Worm (Caenorhabditis elegans) whole organism, dauer: Measurements from ENCODE around the gene srd-51.

Experiments
- unc-62 ChIP-seq: sonication (generic microtip); optimal IDR thresholded peaks from 2 replicates; lab custom pipeline; 2017; ENCODE audit warnings: missing biosample characterization, missing genetic modification reagents, missing genetic modification characterization

Gene srd-51

ce11 chrX:13484813-13485212, at the start of gene srd-51:
TSS of gene srd-51 (minus strand) at chrX:13484913.
- no peak for TF ChIP-seq unc-62

DNA sequence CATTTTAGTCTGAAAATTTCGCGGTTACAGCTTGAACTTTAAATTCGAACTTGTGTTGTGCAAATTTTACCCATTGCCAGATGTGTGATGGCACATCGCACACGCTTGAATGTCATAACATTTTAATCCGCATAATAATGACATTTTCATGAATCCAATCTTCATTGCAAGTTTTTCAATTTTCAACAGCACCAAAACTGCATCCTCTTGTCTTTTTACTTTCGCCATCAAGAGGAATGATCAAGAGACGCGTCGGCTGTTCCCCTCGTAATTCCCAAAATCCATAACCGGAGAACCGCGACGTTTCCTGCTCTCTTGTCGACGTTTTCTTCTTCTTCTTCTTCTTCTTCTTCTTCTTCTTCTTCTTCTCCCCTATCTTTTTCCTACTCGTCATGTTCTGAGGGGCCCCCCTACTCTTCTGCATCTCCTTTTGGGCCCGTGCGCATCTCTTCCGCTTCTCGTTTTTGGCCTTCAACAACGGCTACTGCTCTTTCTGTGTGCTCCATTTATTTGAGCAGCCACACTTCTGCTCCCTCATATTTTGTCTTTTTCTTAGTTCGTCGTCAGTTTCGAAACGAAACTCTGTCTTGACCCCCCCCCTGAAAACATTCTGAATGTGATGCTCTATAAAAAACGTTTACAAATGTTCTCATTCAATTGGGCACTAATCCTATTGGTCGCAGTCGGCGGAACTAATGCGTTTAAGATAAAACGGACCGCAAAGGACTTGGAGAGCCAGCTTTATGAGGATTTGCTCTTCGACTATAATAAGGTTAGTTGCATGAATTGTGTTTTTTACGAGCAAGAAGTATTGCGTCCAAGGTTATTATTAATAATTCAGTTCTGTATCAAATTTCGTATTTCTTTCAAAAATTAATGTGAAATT, 48.0 kb upstream of the srd-51 start, which contains the start of gene acr-12:
acr-12 (plus strand) TSS at position 430 of the 886 bp plus-strand sequence.
- no peak for TF ChIP-seq unc-62

- TF ChIP-seq unc-62: no peak
Observed at ce11 chrX:13530015-13530778, 45.5 kb upstream of the srd-51 start.

- no peak for TF ChIP-seq unc-62
Observed at ce11 chrX:13528630-13529138, 44.0 kb upstream of the srd-51 start, which contains the start of gene F18H3.4. TSS of gene F18H3.4 (plus strand) at chrX:13529088.

- TF ChIP-seq unc-62: no peak
Observed at ce11 chrX:13527347-13528092, 42.8 kb upstream of the srd-51 start, which contains the start of gene pab-2. TSS of gene pab-2 (minus strand) at chrX:13527415.

DNA sequence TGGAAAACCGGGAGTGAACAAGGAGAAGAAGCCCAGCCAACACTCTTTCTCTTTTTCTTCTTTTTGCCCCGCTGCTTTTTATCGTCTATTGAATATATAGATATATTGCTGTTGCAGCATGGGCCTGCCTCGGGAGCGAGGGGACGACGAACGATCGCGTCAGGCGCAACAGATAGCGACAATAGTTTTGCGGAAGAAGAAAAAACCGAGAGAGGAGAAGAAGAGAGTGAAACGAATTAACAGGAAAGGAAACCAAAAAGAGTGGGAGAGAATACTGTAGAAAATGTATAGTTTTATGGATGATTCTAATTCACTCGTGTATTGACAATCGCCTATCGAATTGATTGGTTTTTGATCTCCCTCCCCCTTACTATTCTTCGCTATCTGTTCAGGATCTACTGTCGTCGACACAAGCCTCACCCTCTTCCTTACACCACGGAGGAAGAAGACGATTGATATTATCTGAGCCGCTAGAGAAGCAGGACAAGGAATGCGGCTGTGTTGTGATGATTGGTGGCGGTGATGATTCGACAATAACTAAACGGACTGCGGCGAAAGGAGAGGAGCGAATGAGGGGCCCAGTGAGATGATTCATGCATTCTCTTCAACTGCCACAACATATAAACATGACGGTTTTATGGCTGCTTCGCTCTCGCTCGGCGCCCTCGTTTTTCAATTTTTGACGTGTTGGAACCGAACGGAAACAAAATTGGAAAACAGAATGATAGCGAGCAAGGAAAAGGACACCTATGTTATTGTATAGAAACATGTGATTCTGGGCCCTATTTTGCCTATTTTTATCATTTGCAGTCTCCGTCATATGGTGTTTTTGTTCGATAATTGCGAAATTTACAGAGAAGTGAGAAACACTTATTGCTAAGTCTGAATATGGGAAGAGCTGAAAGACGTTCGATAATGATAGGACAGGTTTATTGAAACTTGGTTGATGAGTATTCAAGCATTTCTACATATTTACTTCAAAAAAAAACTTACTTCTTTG, 41.8 kb upstream of the srd-51 start:
- no peak for TF ChIP-seq unc-62

ce11 chrX:13525094-13525493, 40.4 kb upstream of the srd-51 start:
- TF ChIP-seq unc-62: no peak

ce11 chrX:13518861-13519713, 34.4 kb upstream of the srd-51 start, which contains the start of the genes cdk-4 and F18H3.1:
TSS of gene cdk-4 (minus strand) at chrX:13518911.
TSS of gene F18H3.1 (plus strand) at chrX:13519663.
- no peak for TF ChIP-seq unc-62

DNA sequence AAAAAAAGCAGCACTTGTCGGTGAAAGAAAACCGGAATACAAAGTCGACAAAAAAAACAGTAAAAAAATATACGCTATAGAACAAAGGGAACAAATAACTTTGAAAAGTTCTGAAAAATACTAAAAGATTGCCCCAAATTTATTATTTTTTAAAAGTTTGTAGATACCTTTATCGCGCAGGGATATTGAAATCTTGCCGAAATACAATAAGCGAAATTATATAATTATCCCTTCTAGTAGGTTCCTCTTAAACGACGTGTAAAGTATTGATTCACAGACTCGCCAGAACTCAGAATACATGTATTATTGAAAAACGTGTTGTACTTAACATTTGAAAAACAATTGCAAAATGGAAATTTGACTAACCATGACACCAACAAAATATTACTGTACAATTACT, 29.7 kb upstream of the srd-51 start:
- no peak for TF ChIP-seq unc-62

DNA sequence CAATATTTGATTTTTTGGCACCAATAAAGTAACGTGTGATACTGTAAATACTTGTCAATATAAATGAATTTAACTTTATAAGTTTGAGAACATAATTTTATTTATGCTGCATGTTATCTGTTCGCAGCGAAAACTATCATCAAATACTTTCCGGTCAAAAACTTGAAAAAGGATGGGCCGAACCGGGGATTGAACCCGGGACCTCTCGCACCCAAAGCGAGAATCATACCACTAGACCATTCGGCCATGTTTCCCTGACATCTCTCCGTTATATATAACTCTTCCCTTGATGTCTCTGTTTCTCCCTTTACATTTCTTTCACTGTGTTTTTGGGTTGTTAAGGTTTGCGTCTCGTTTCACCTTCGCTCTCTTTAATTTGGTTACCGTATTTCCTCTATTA, 27.1 kb upstream of the srd-51 start:
- no peak for TF ChIP-seq unc-62

ce11 chrX:13510997-13511396, 26.3 kb upstream of the srd-51 start, which contains the start of gene col-185:
TSS of gene col-185 (minus strand) at chrX:13511097.
- TF ChIP-seq unc-62: no peak

DNA sequence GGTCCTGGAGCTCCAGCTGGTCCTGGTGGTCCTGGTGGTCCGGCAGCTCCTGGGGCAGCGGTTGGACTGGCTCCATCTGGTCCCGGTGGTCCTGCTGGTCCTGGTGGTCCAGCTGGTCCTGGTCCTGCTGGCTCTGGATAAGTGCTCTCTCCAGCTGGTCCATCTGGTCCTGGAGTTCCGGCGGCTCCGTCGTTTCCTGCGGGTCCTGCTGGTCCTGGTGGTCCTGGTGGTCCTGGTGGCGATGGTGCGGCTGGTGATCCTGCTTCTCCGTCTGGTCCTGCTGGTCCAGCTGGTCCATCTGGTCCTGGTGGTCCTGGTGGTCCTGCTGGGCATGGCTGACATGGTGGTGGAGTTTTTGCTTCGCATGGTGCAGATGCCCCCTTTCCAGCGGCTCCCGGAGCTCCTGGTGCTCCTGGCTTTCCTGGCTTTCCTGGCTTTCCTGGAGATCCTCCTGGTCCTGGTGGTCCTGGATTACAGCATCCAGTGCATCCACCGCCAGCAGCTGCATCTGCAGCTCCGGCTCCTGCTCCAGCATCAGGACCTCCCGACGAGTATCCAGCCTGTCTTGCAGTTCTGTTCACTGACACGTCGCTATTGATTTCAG, 25.6 kb upstream of the srd-51 start:
- TF ChIP-seq unc-62: no peak

DNA sequence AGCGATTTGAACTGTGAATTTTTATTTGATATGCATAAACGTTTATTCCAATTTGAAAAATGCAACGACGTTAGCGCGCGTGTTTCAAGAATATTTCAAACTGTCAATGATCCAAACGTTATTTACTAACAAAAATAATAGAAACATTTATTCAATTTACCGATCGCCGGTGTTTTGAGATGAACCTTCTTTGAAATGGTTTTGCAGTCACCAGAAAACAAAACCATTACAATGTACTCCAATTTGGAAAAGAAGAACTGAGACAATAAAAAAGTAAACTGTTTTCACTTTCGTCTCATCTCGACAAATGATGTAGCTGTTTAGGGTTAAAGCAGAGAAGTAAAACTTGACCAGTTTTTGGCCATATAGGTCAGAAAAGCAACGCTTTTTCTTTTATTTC, 22.5 kb upstream of the srd-51 start, which contains the start of gene H06A10.1:
H06A10.1 (plus strand) TSS at position 301 of the 400 bp plus-strand sequence.
- TF ChIP-seq unc-62: no peak
